Fruit fly (Drosophila melanogaster) whole organism, embryonic: ENCODE results near the gene ssh.

Source experiments
- Ada2b ChIP-seq: fragments of 200-800 bp; sonication (Bioruptor generic); IDR thresholded peaks from 2 replicates; pipeline ENCODE4 v1.3.6; 2022; ENCODE audit warnings: missing biosample characterization, missing genetic modification characterization
- CG10543 ChIP-seq: fragments of 200-800 bp; sonication (Bioruptor generic); optimal IDR thresholded peaks from 3 replicates; lab custom pipeline; 2017; ENCODE audit warnings: missing biosample characterization, mild to moderate bottlenecking, missing genetic modification characterization, moderate library complexity
- CG10979 ChIP-seq: fragments of 200-800 bp; sonication (Bioruptor generic); optimal IDR thresholded peaks from 2 replicates; lab custom pipeline; 2018; ENCODE audit warnings: missing biosample characterization, mild to moderate bottlenecking, missing genetic modification characterization, moderate library complexity
- CG12219 ChIP-seq: fragments of 200-800 bp; sonication (Bioruptor generic); optimal IDR thresholded peaks from 3 replicates; lab custom pipeline; 2018; ENCODE audit warnings: missing biosample characterization, mild to moderate bottlenecking, missing genetic modification characterization
- CG13287 ChIP-seq: fragments of 200-800 bp; sonication (Bioruptor generic); IDR thresholded peaks from 2 replicates; pipeline ENCODE4 v1.3.6; 2022; ENCODE audit warnings: missing biosample characterization, missing genetic modification characterization; ENCODE audit not compliant: partially characterized antibody
- CG1602 ChIP-seq: fragments of 200-800 bp; sonication (Bioruptor generic); optimal IDR thresholded peaks from 3 replicates; lab custom pipeline; 2016; ENCODE audit warnings: missing biosample characterization, missing genetic modification characterization
- CG17361 ChIP-seq: fragments of 200-800 bp; sonication (Bioruptor generic); IDR thresholded peaks from 3 replicates; pipeline ENCODE4 v1.3.6; 2022; ENCODE audit warnings: missing biosample characterization, missing genetic modification characterization
- CG32772 ChIP-seq: fragments of 200-800 bp; sonication (Bioruptor generic); IDR thresholded peaks from 2 replicates; pipeline ENCODE4 v1.3.6; 2022; ENCODE audit warnings: missing biosample characterization, missing genetic modification characterization
- CG3995 ChIP-seq: fragments of 200-800 bp; sonication (Bioruptor generic); optimal IDR thresholded peaks from 3 replicates; lab custom pipeline; 2016; ENCODE audit warnings: missing biosample characterization, missing genetic modification characterization
- CG4424 ChIP-seq: fragments of 200-800 bp; sonication (Bioruptor generic); optimal IDR thresholded peaks from 3 replicates; lab custom pipeline; 2016; ENCODE audit warnings: missing biosample characterization, missing genetic modification characterization
- CG5245 ChIP-seq: fragments of 200-800 bp; sonication (Bioruptor generic); optimal IDR thresholded peaks from 3 replicates; lab custom pipeline; 2016; ENCODE audit warnings: missing biosample characterization, missing genetic modification characterization
- CG6254 ChIP-seq: fragments of 200-800 bp; sonication (Bioruptor generic); optimal IDR thresholded peaks from 3 replicates; lab custom pipeline; 2017; ENCODE audit warnings: mild to moderate bottlenecking, missing biosample characterization, missing genetic modification reagents, missing genetic modification characterization
- CG6813 ChIP-seq: fragments of 200-800 bp; sonication (Bioruptor generic); optimal IDR thresholded peaks from 2 replicates; lab custom pipeline; 2017; ENCODE audit warnings: missing biosample characterization, missing genetic modification characterization, mild to moderate bottlenecking, moderate library complexity, missing genetic modification reagents
- CG8388 ChIP-seq: fragments of 200-800 bp; sonication (Bioruptor generic); optimal IDR thresholded peaks from 2 replicates; lab custom pipeline; 2019; ENCODE audit warnings: missing biosample characterization, mild to moderate bottlenecking, missing genetic modification characterization, moderate library complexity
- CG9797 ChIP-seq: fragments of 200-800 bp; sonication (Bioruptor generic); optimal IDR thresholded peaks from 3 replicates; lab custom pipeline; 2018; ENCODE audit warnings: missing biosample characterization, mild to moderate bottlenecking, missing genetic modification characterization
- CG9932 ChIP-seq: fragments of 200-800 bp; sonication (Bioruptor generic); IDR thresholded peaks from 2 replicates; pipeline ENCODE4 v1.3.6; 2022; ENCODE audit warnings: missing biosample characterization, missing genetic modification characterization
- CrebB ChIP-seq: fragments of 200-800 bp; sonication (Bioruptor generic); optimal IDR thresholded peaks from 3 replicates; lab custom pipeline; 2018; ENCODE audit warnings: missing biosample characterization, mild to moderate bottlenecking, missing genetic modification characterization
- D ChIP-seq, 2 experiments: fragments of 200-800 bp in 1 of 2; fragments of >200 bp in 1 of 2; sonication (Bioruptor generic) in 1 of 2; optimal IDR thresholded peaks; 2 replicates in 1 of 2; 3 replicates in 1 of 2; lab custom pipeline; 2017; ENCODE audit warnings: mild to moderate bottlenecking in 1 of 2, missing biosample characterization in 1 of 2, missing genetic modification characterization in 1 of 2, missing genetic modification reagents in 1 of 2
- E2f1 ChIP-seq: fragments of 200-800 bp; sonication (Bioruptor generic); IDR thresholded peaks from 2 replicates; pipeline ENCODE4 v1.3.6; 2022; ENCODE audit warnings: missing biosample characterization, missing genetic modification characterization
- GATAe ChIP-seq: fragments of 200-800 bp; sonication (Bioruptor generic); conservative IDR thresholded peaks from 2 replicates; pipeline ENCODE4 v1.3.6; 2022; ENCODE audit warnings: missing biosample characterization, missing genetic modification characterization
- HLH4C ChIP-seq: fragments of 200-800 bp; sonication (Bioruptor generic); IDR thresholded peaks from 3 replicates; pipeline ENCODE4 v1.3.6; 2022; ENCODE audit warnings: missing biosample characterization, missing genetic modification characterization; ENCODE audit not compliant: partially characterized antibody
- Hmr ChIP-seq: fragments of 200-800 bp; sonication (Bioruptor generic); optimal IDR thresholded peaks from 3 replicates; lab custom pipeline; 2017; ENCODE audit warnings: mild to moderate bottlenecking, missing biosample characterization, missing genetic modification reagents, missing genetic modification characterization
- Hmx ChIP-seq: fragments of 200-800 bp; sonication (Bioruptor generic); optimal IDR thresholded peaks from 2 replicates; lab custom pipeline; 2016; ENCODE audit warnings: missing biosample characterization, missing genetic modification characterization
- MTF-1 ChIP-seq: fragments of 200-800 bp; sonication (Bioruptor generic); optimal IDR thresholded peaks from 2 replicates; lab custom pipeline; 2018; ENCODE audit warnings: missing biosample characterization, mild to moderate bottlenecking, missing genetic modification characterization, borderline replicate concordance
- Oaz ChIP-seq: fragments of 200-800 bp; sonication (Bioruptor generic); IDR thresholded peaks from 2 replicates; pipeline ENCODE4 v1.3.6; 2022; ENCODE audit warnings: missing biosample characterization, missing genetic modification characterization
- Spps ChIP-seq: fragments of 200-800 bp; sonication (Bioruptor generic); optimal IDR thresholded peaks from 2 replicates; lab custom pipeline; 2018; ENCODE audit warnings: missing biosample characterization, mild to moderate bottlenecking, missing genetic modification characterization
- al ChIP-seq: fragments of 200-800 bp; sonication (Bioruptor generic); IDR thresholded peaks from 2 replicates; pipeline ENCODE4 v1.3.6; 2022; ENCODE audit warnings: missing biosample characterization, missing genetic modification characterization
- bsh ChIP-seq, 2 experiments: fragments of 200-800 bp; sonication (Bioruptor generic); optimal IDR thresholded peaks; 2 replicates each; lab custom pipeline; 2017 to 2018; ENCODE audit warnings: mild to moderate bottlenecking in 2 of 2, missing biosample characterization in 2 of 2, missing genetic modification characterization in 2 of 2, moderate library complexity in 1 of 2
- cad ChIP-seq: fragments of >200 bp; optimal IDR thresholded peaks from 2 replicates; lab custom pipeline; 2017; ENCODE audit warnings: missing biosample characterization, missing genetic modification characterization
- chinmo ChIP-seq: fragments of 200-800 bp; sonication (Bioruptor generic); IDR thresholded peaks from 4 replicates; pipeline ENCODE4 v1.3.6; 2022; ENCODE audit warnings: missing biosample characterization, missing genetic modification characterization; ENCODE audit not compliant: partially characterized antibody
- dan ChIP-seq: fragments of 200-800 bp; sonication (Bioruptor generic); IDR thresholded peaks from 2 replicates; pipeline ENCODE4 v1.3.6; 2022; ENCODE audit warnings: missing biosample characterization, missing genetic modification characterization
- en ChIP-seq: fragments of 200-800 bp; sonication (Bioruptor generic); optimal IDR thresholded peaks from 2 replicates; lab custom pipeline; 2016; ENCODE audit warnings: missing biosample characterization, missing genetic modification characterization
- eyg ChIP-seq: fragments of 200-800 bp; sonication (Bioruptor generic); optimal IDR thresholded peaks from 3 replicates; lab custom pipeline; 2016; ENCODE audit warnings: missing biosample characterization, missing genetic modification characterization
- gcm ChIP-seq: fragments of 200-800 bp; sonication (Bioruptor generic); optimal IDR thresholded peaks from 2 replicates; lab custom pipeline; 2019; ENCODE audit warnings: missing biosample characterization, mild to moderate bottlenecking, missing genetic modification characterization, moderate library complexity
- gcm2 ChIP-seq: fragments of 200-800 bp; sonication (Bioruptor generic); optimal IDR thresholded peaks from 2 replicates; lab custom pipeline; 2016; ENCODE audit warnings: missing biosample characterization, missing genetic modification characterization
- gfzf ChIP-seq: fragments of 200-800 bp; sonication (Bioruptor generic); optimal IDR thresholded peaks from 2 replicates; lab custom pipeline; 2016; ENCODE audit warnings: missing biosample characterization, mild to moderate bottlenecking, missing genetic modification characterization, moderate library complexity
- hb ChIP-seq: fragments of 200-800 bp; sonication (Bioruptor generic); IDR thresholded peaks from 3 replicates; pipeline ENCODE4 v1.3.6; 2022; ENCODE audit warnings: missing biosample characterization, missing genetic modification characterization; ENCODE audit not compliant: partially characterized antibody
- klu ChIP-seq: fragments of 200-800 bp; sonication (Bioruptor generic); IDR thresholded peaks from 2 replicates; pipeline ENCODE4 v1.3.6; 2022; ENCODE audit warnings: missing biosample characterization, missing genetic modification characterization
- lola ChIP-seq, 3 experiments: fragments of >200 bp in 2 of 3; fragments of 200-800 bp in 1 of 3; sonication (Bioruptor generic) in 1 of 3; optimal IDR thresholded peaks; 2 replicates each; lab custom pipeline; 2017 to 2019; ENCODE audit warnings: missing biosample characterization in 3 of 3, missing genetic modification characterization in 3 of 3, mild to moderate bottlenecking in 1 of 3, moderate library complexity in 1 of 3
- pb ChIP-seq: fragments of 200-800 bp; sonication (Bioruptor generic); optimal IDR thresholded peaks from 3 replicates; lab custom pipeline; 2016; ENCODE audit warnings: missing biosample characterization, missing genetic modification characterization
- pnt ChIP-seq: fragments of 200-800 bp; sonication (Bioruptor generic); optimal IDR thresholded peaks from 3 replicates; lab custom pipeline; 2016; ENCODE audit warnings: missing biosample characterization, missing genetic modification characterization
- repo ChIP-seq: fragments of 200-800 bp; sonication (Bioruptor generic); optimal IDR thresholded peaks from 2 replicates; lab custom pipeline; 2016; ENCODE audit warnings: missing biosample characterization, missing genetic modification characterization
- seq ChIP-seq: fragments of 200-800 bp; sonication (Bioruptor generic); IDR thresholded peaks from 2 replicates; pipeline ENCODE4 v1.3.6; 2022; ENCODE audit warnings: missing biosample characterization, missing genetic modification characterization
- so ChIP-seq: fragments of 200-800 bp; sonication (Bioruptor generic); IDR thresholded peaks from 3 replicates; pipeline ENCODE4 v1.3.6; 2022; ENCODE audit warnings: missing biosample characterization, missing genetic modification characterization
- sr ChIP-seq: fragments of 200-800 bp; sonication (Bioruptor generic); IDR thresholded peaks from 3 replicates; pipeline ENCODE4 v1.3.6; 2022; ENCODE audit warnings: missing biosample characterization, missing genetic modification characterization
- tap ChIP-seq: fragments of 200-800 bp; optimal IDR thresholded peaks from 3 replicates; lab custom pipeline; 2019; ENCODE audit warnings: missing biosample characterization, mild to moderate bottlenecking, missing genetic modification characterization, moderate library complexity
- tx ChIP-seq: fragments of 200-800 bp; sonication (Bioruptor generic); optimal IDR thresholded peaks from 2 replicates; lab custom pipeline; 2016; ENCODE audit warnings: missing biosample characterization, missing genetic modification characterization
- zen ChIP-seq: fragments of 200-800 bp; sonication (Bioruptor generic); optimal IDR thresholded peaks from 3 replicates; lab custom pipeline; 2018; ENCODE audit warnings: missing biosample characterization, mild to moderate bottlenecking, missing genetic modification characterization, moderate library complexity

ssh gene

dm6 chr3R:24944920-24945853 is at the start of gene ssh, which contains the start of gene Nmnat:
ssh (minus strand) TSS chr3R:24944956.
Nmnat (plus strand) TSS chr3R:24945237.
- TF ChIP-seq zen (tag; lab: Kevin White, UChicago) = peak; percentile 56
- TF ChIP-seq D (optimal IDR thresholded peaks at IDR 0.05; lab: Kevin White, UChicago) = peak; percentile 49
- TF ChIP-seq D (GFP tag; optimal IDR thresholded peaks at IDR 0.05; lab: Kevin White, UChicago) = no peak
- TF ChIP-seq tx = no peak
- TF ChIP-seq al = 0 out of 2 replicates have a peak, but pooled peaks have one; percentile 36
- peak; percentile 30 for TF ChIP-seq eyg (GFP tag; lab: Kevin White, UChicago)
- TF ChIP-seq Oaz (GFP tag; lab: Robert Waterston, UW) = no peak
- no peak for TF ChIP-seq GATAe (GFP tag; lab: Robert Waterston, UW)
- no peak for TF ChIP-seq Hmr (GFP tag; lab: Kevin White, UChicago)
- TF ChIP-seq lola (GFP tag; optimal IDR thresholded peaks at IDR 0.05; lab: Kevin White, UChicago) = peak in 1 of 3 experiments; percentile 48
- no peak for TF ChIP-seq CrebB (tag; lab: Kevin White, UChicago)
- no peak for TF ChIP-seq CG1602 (GFP tag; lab: Kevin White, UChicago)
- TF ChIP-seq Hmx = no peak
- no peak for TF ChIP-seq sr
- TF ChIP-seq CG10543 = peak; percentile 29
- TF ChIP-seq klu (GFP tag; lab: Robert Waterston, UW) = no peak
- no peak; the same call in 2 of the 3 replicates for TF ChIP-seq CG17361
- no peak for TF ChIP-seq CG6813 (GFP tag; lab: Kevin White, UChicago)
- peak; percentile 1 for TF ChIP-seq pb (GFP tag; lab: Kevin White, UChicago)
- peak; percentile 34 for TF ChIP-seq gfzf (GFP tag; lab: Kevin White, UChicago)
- no peak for TF ChIP-seq CG32772 (GFP tag; lab: Robert Waterston, UW)
- no peak for TF ChIP-seq pnt (GFP tag; lab: Kevin White, UChicago)
- no peak for TF ChIP-seq gcm2 (GFP tag; lab: Kevin White, UChicago)
- TF ChIP-seq CG6254 (GFP tag; lab: Kevin White, UChicago) = no peak
- no peak for TF ChIP-seq bsh (GFP tag; optimal IDR thresholded peaks at IDR 0.05; lab: Kevin White, UChicago)
- TF ChIP-seq CG4424 = peak; percentile 19
- TF ChIP-seq CG8388 (GFP tag; lab: Kevin White, UChicago) = peak; percentile 34
- TF ChIP-seq dan (GFP tag; lab: Robert Waterston, UW) = no peak
- no peak for TF ChIP-seq CG12219 (GFP tag; lab: Kevin White, UChicago)
- TF ChIP-seq E2f1 (GFP tag; lab: Robert Waterston, UW) = no peak
- no peak for TF ChIP-seq so (GFP tag; lab: Robert Waterston, UW)
- TF ChIP-seq seq (GFP tag; lab: Robert Waterston, UW) = no peak
- TF ChIP-seq CG13287 (GFP tag; lab: Robert Waterston, UW) = peak; percentile 93
- peak; percentile 24 for TF ChIP-seq CG3995 (GFP tag; lab: Kevin White, UChicago)
- TF ChIP-seq en (GFP tag; lab: Kevin White, UChicago) = no peak
- no peak for TF ChIP-seq tap (tag; lab: Kevin White, UChicago)
- TF ChIP-seq HLH4C = peak; percentile 91
- no peak for TF ChIP-seq gcm (GFP tag; lab: Kevin White, UChicago)
- TF ChIP-seq MTF-1 (GFP tag; lab: Kevin White, UChicago) = no peak
- TF ChIP-seq CG9932 = peak; percentile 66
- TF ChIP-seq hb (GFP tag; lab: Robert Waterston, UW) = peak; percentile 92
- TF ChIP-seq repo = no peak
- no peak for TF ChIP-seq Spps (tag; lab: Kevin White, UChicago)
- TF ChIP-seq cad (GFP tag; lab: Kevin White, UChicago) = no peak
- no peak for TF ChIP-seq Ada2b (GFP tag; lab: Robert Waterston, UW)
- TF ChIP-seq CG9797 (GFP tag; lab: Kevin White, UChicago) = peak; percentile 61
- peak; percentile 19; the same call in 1 of the 4 replicates for TF ChIP-seq chinmo (GFP tag; lab: Robert Waterston, UW)
- peak; percentile 26 for TF ChIP-seq CG10979 (tag; lab: Kevin White, UChicago)
- TF ChIP-seq CG5245 (GFP tag; lab: Kevin White, UChicago) = no peak
